Worm (Caenorhabditis elegans) whole organism, L4 larva: Measurements from ENCODE around the gene F18A12.2.
A peak's percentile ranks its signal among the peaks of the same experiment; 100 is the strongest.

Experiments used
- D1046.2 ChIP-seq: fragments of 200-800 bp; sonication (Bioruptor generic); IDR thresholded peaks from 2 replicates; pipeline ENCODE4 v1.3.6; 2022; ENCODE audit warnings: missing genetic modification characterization, missing compliant biosample characterization
- F10B5.3 ChIP-seq: sonication (generic microtip); optimal IDR thresholded peaks from 2 replicates; lab custom pipeline; 2016; ENCODE audit warnings: mild to moderate bottlenecking, missing genetic modification characterization, missing compliant biosample characterization
- F26F4.8 ChIP-seq: fragments of 200-800 bp; sonication (Bioruptor generic); conservative IDR thresholded peaks from 2 replicates; pipeline ENCODE4 v1.3.6; 2022; ENCODE audit warnings: missing genetic modification characterization, missing compliant biosample characterization
- F44E2.7 ChIP-seq: fragments of 200-800 bp; sonication (Bioruptor generic); IDR thresholded peaks from 2 replicates; pipeline ENCODE4 v2.1.2; 2022; ENCODE audit warnings: missing genetic modification characterization, missing compliant biosample characterization
- R02D3.7 ChIP-seq: fragments of 150-350 bp; sonication (generic microtip); optimal IDR thresholded peaks from 3 replicates; lab custom pipeline; 2014; ENCODE audit warnings: missing biosample characterization, missing genetic modification characterization
- T20F7.1 ChIP-seq: fragments of 200-800 bp; sonication (Bioruptor generic); optimal IDR thresholded peaks from 2 replicates; lab custom pipeline; 2018; ENCODE audit warnings: mild to moderate bottlenecking, missing genetic modification characterization, missing compliant biosample characterization
- Y48G9A.11 ChIP-seq: fragments of 200-800 bp; sonication (Bioruptor generic); IDR thresholded peaks from 2 replicates; pipeline ENCODE4 v1.3.6; 2022; ENCODE audit warnings: missing genetic modification reagents, missing genetic modification characterization, missing compliant biosample characterization
- ZK337.2 ChIP-seq: fragments of 200-800 bp; sonication (Bioruptor generic); IDR thresholded peaks from 2 replicates; pipeline ENCODE4 v1.3.6; 2022; ENCODE audit warnings: missing genetic modification reagents, missing genetic modification characterization, missing compliant biosample characterization
- ZK546.5 ChIP-seq, 2 experiments: sonication (generic microtip); optimal IDR thresholded peaks; 2 replicates each; lab custom pipeline; 2017; ENCODE audit warnings: missing biosample characterization in 2 of 2, missing genetic modification characterization in 2 of 2
- aha-1 ChIP-seq: fragments of 150-350 bp; peaks from one replicate; lab custom pipeline; 2014; ENCODE audit warnings: missing biosample characterization, missing genetic modification characterization
- ama-1 ChIP-seq: fragments of 150-350 bp; optimal IDR thresholded peaks from 2 replicates; lab custom pipeline; 2014; ENCODE audit warnings: inconsistent platforms, mixed read lengths
- ceh-28 ChIP-seq: fragments of 150-350 bp; optimal IDR thresholded peaks from 2 replicates; lab custom pipeline; 2014; ENCODE audit warnings: missing biosample characterization, missing genetic modification reagents, missing genetic modification characterization
- ceh-32 ChIP-seq: sonication (generic microtip); optimal IDR thresholded peaks from 2 replicates; lab custom pipeline; 2016; ENCODE audit warnings: mild to moderate bottlenecking, missing genetic modification characterization, missing compliant biosample characterization; ENCODE audit not compliant: poor library complexity
- cey-2 ChIP-seq: sonication (generic microtip); optimal IDR thresholded peaks from 3 replicates; lab custom pipeline; 2017; ENCODE audit warnings: missing genetic modification characterization, mild to moderate bottlenecking, missing compliant biosample characterization, antibody characterized with exemption, borderline replicate concordance; ENCODE audit not compliant: insufficient read depth
- daf-16 ChIP-seq, 3 experiments: sonication (generic microtip); optimal IDR thresholded peaks; 2 replicates each; lab custom pipeline; 2016 to 2017; ENCODE audit warnings: missing genetic modification characterization in 3 of 3, missing genetic modification reagents in 3 of 3, mild to moderate bottlenecking in 2 of 3, missing compliant biosample characterization in 2 of 3, missing biosample characterization in 1 of 3, moderate library complexity in 1 of 3
- daf-8 ChIP-seq: fragments of 200-800 bp; sonication (Bioruptor generic); IDR thresholded peaks from 2 replicates; pipeline ENCODE4 v1.3.6; 2022; ENCODE audit warnings: missing genetic modification characterization, missing compliant biosample characterization
- dmd-8 ChIP-seq: fragments of 200-800 bp; sonication (Bioruptor generic); IDR thresholded peaks from 2 replicates; pipeline ENCODE4 v1.3.6; 2022; ENCODE audit warnings: missing genetic modification characterization, missing compliant biosample characterization
- dmd-9 ChIP-seq: fragments of 200-800 bp; sonication (Bioruptor generic); IDR thresholded peaks from 2 replicates; pipeline ENCODE4 v1.3.6; 2022; ENCODE audit warnings: missing genetic modification reagents, missing genetic modification characterization, missing compliant biosample characterization
- dpl-1 ChIP-seq: fragments of 150-350 bp; optimal IDR thresholded peaks from 2 replicates; lab custom pipeline; 2014; ENCODE audit warnings: missing biosample characterization, missing genetic modification reagents, missing genetic modification characterization
- duxl-1 ChIP-seq: sonication (generic microtip); optimal IDR thresholded peaks from 2 replicates; lab custom pipeline; 2016; ENCODE audit warnings: mild to moderate bottlenecking, missing genetic modification characterization, moderate library complexity, missing compliant biosample characterization; ENCODE audit not compliant: poor library complexity
- fkh-10 ChIP-seq: fragments of 150-350 bp; optimal IDR thresholded peaks from 2 replicates; lab custom pipeline; 2014; ENCODE audit warnings: missing biosample characterization, missing genetic modification reagents, missing genetic modification characterization
- gei-8 ChIP-seq: fragments of 200-800 bp; sonication (Bioruptor generic); optimal IDR thresholded peaks from 2 replicates; lab custom pipeline; 2018; ENCODE audit warnings: mild to moderate bottlenecking, missing genetic modification characterization, missing compliant biosample characterization
- hlh-11 ChIP-seq: fragments of 200-800 bp; sonication (Bioruptor generic); optimal IDR thresholded peaks from 2 replicates; lab custom pipeline; 2018; ENCODE audit warnings: mild to moderate bottlenecking, missing genetic modification characterization, missing compliant biosample characterization
- hmg-1.1 ChIP-seq: fragments of 200-800 bp; sonication (Bioruptor generic); IDR thresholded peaks from 2 replicates; pipeline ENCODE4 v1.3.6; 2022; ENCODE audit warnings: missing genetic modification reagents, missing genetic modification characterization, missing compliant biosample characterization
- lim-7 ChIP-seq: fragments of 200-800 bp; sonication (Bioruptor generic); IDR thresholded peaks from 2 replicates; pipeline ENCODE4 v1.3.6; 2022; ENCODE audit warnings: missing genetic modification characterization, missing compliant biosample characterization
- lin-1 ChIP-seq: fragments of 200-800 bp; sonication (Bioruptor generic); IDR thresholded peaks from 2 replicates; pipeline ENCODE4 v1.3.6; 2022; ENCODE audit warnings: missing genetic modification reagents, missing genetic modification characterization, missing compliant biosample characterization
- lin-15B ChIP-seq: fragments of 150-350 bp; sonication (generic microtip); optimal IDR thresholded peaks from 3 replicates; lab custom pipeline; 2014; ENCODE audit warnings: missing biosample characterization, missing genetic modification characterization
- lin-39 ChIP-seq: fragments of 150-350 bp; optimal IDR thresholded peaks from 2 replicates; lab custom pipeline; 2014; ENCODE audit warnings: missing biosample characterization, missing genetic modification reagents, missing genetic modification characterization
- madf-9 ChIP-seq: fragments of 200-800 bp; sonication (Bioruptor generic); conservative IDR thresholded peaks from 2 replicates; pipeline ENCODE4 v1.3.6; 2022; ENCODE audit warnings: missing genetic modification reagents, missing genetic modification characterization, missing compliant biosample characterization
- mdl-1 ChIP-seq, 2 experiments: fragments of 150-350 bp in 1 of 2; sonication (generic microtip) in 1 of 2; optimal IDR thresholded peaks; 2 replicates each; lab custom pipeline; 2014 to 2017; ENCODE audit warnings: missing biosample characterization in 2 of 2, missing genetic modification characterization in 2 of 2
- mdt-29 ChIP-seq: fragments of 200-800 bp; sonication (Bioruptor generic); IDR thresholded peaks from 2 replicates; pipeline ENCODE4 v1.3.6; 2022; ENCODE audit warnings: missing genetic modification reagents, missing genetic modification characterization, missing compliant biosample characterization
- mep-1 ChIP-seq: fragments of 150-350 bp; sonication (generic microtip); optimal IDR thresholded peaks from 3 replicates; lab custom pipeline; 2014; ENCODE audit warnings: missing biosample characterization, missing genetic modification characterization
- mes-2 ChIP-seq: sonication (generic microtip); optimal IDR thresholded peaks from 2 replicates; lab custom pipeline; 2016; ENCODE audit warnings: missing genotype, mild to moderate bottlenecking, missing genetic modification characterization, missing compliant biosample characterization; ENCODE audit not compliant: poor library complexity, severe bottlenecking
- mxl-3 ChIP-seq: fragments of 200-800 bp; sonication (Bioruptor generic); optimal IDR thresholded peaks from 2 replicates; lab custom pipeline; 2018; ENCODE audit warnings: mild to moderate bottlenecking, missing genetic modification characterization, missing compliant biosample characterization
- nhr-10 ChIP-seq: fragments of 150-350 bp; optimal IDR thresholded peaks from 2 replicates; lab custom pipeline; 2014; ENCODE audit warnings: missing biosample characterization, missing genetic modification characterization
- nhr-102 ChIP-seq: sonication (generic microtip); optimal IDR thresholded peaks from 2 replicates; lab custom pipeline; 2016; ENCODE audit warnings: mild to moderate bottlenecking, missing genetic modification characterization, moderate library complexity, missing compliant biosample characterization
- nhr-11 ChIP-seq: fragments of 150-350 bp; optimal IDR thresholded peaks from 2 replicates; lab custom pipeline; 2014; ENCODE audit warnings: missing biosample characterization, missing genetic modification characterization
- nhr-237 ChIP-seq: sonication (generic microtip); optimal IDR thresholded peaks from 2 replicates; lab custom pipeline; 2017; ENCODE audit warnings: missing biosample characterization, missing genetic modification characterization
- nhr-25 ChIP-seq: sonication (generic microtip); optimal IDR thresholded peaks from 2 replicates; lab custom pipeline; 2017; ENCODE audit warnings: missing genetic modification characterization, mild to moderate bottlenecking, missing compliant biosample characterization, antibody characterized with exemption, moderate library complexity, borderline replicate concordance; ENCODE audit not compliant: insufficient read depth
- nhr-48 ChIP-seq: sonication (generic microtip); optimal IDR thresholded peaks from 2 replicates; lab custom pipeline; 2016; ENCODE audit warnings: mild to moderate bottlenecking, missing genetic modification characterization, missing compliant biosample characterization
- nhr-6 ChIP-seq: fragments of 150-350 bp; optimal IDR thresholded peaks from 2 replicates; lab custom pipeline; 2014; ENCODE audit warnings: missing biosample characterization, missing genetic modification characterization
- nhr-76 ChIP-seq: fragments of 150-350 bp; optimal IDR thresholded peaks from 2 replicates; lab custom pipeline; 2014; ENCODE audit warnings: missing biosample characterization, missing genetic modification characterization
- php-3 ChIP-seq: fragments of 200-800 bp; sonication (Bioruptor generic); IDR thresholded peaks from 2 replicates; pipeline ENCODE4 v1.3.6; 2022; ENCODE audit warnings: missing genetic modification reagents, missing genetic modification characterization, missing compliant biosample characterization
- pqm-1 ChIP-seq: sonication (generic microtip); optimal IDR thresholded peaks from 2 replicates; lab custom pipeline; 2017; ENCODE audit warnings: missing biosample characterization, missing genetic modification characterization
- skn-1 ChIP-seq: fragments of 150-350 bp; optimal IDR thresholded peaks from 2 replicates; lab custom pipeline; 2014; ENCODE audit warnings: missing biosample characterization, missing genetic modification characterization
- snpc-4 ChIP-seq: fragments of 150-350 bp; optimal IDR thresholded peaks from 2 replicates; lab custom pipeline; 2014; ENCODE audit warnings: missing biosample characterization, missing genetic modification characterization
- spr-1 ChIP-seq: sonication (generic microtip); optimal IDR thresholded peaks from 2 replicates; lab custom pipeline; 2016; ENCODE audit warnings: mild to moderate bottlenecking, missing genetic modification characterization, missing compliant biosample characterization
- spr-3 ChIP-seq: fragments of 200-800 bp; sonication (Bioruptor generic); optimal IDR thresholded peaks from 2 replicates; lab custom pipeline; 2018; ENCODE audit warnings: mild to moderate bottlenecking, missing genetic modification characterization, missing compliant biosample characterization
- tra-1 ChIP-seq: fragments of 200-800 bp; sonication (Bioruptor generic); IDR thresholded peaks from 2 replicates; pipeline ENCODE4 v1.3.6; 2022; ENCODE audit warnings: missing genetic modification reagents, missing genetic modification characterization, missing compliant biosample characterization
- unc-130 ChIP-seq: sonication (generic microtip); optimal IDR thresholded peaks from 2 replicates; lab custom pipeline; 2016; ENCODE audit warnings: missing genetic modification reagents, missing genetic modification characterization, missing compliant biosample characterization
- unc-39 ChIP-seq: sonication (generic microtip); optimal IDR thresholded peaks from 2 replicates; lab custom pipeline; 2017; ENCODE audit warnings: missing biosample characterization, missing genetic modification characterization

The F18A12.2 gene

ce11 chrII:3439244-3439698, 24.6 kb downstream of the F18A12.2 start (continued):
- TF ChIP-seq spr-3 (GFP tag; lab: Kevin White, UChicago): peak; percentile 62
- no peak for TF ChIP-seq fkh-10 (GFP tag; lab: Kevin White, UChicago)
- no peak for TF ChIP-seq cey-2 (tag; lab: Kevin White, UChicago)
- no peak for TF ChIP-seq ama-1 (lab: Kevin White, UChicago)
- TF ChIP-seq nhr-237 (tag; lab: Kevin White, UChicago): no peak
- TF ChIP-seq nhr-76: no peak
- peak; percentile 32 for TF ChIP-seq spr-1 (tag; lab: Kevin White, UChicago)
- peak; percentile 77 for TF ChIP-seq php-3
- TF ChIP-seq aha-1 (tag; lab: Kevin White, UChicago): peak; percentile 71
- TF ChIP-seq ZK337.2 (GFP tag; lab: Robert Waterston, UW): no peak
- no peak for TF ChIP-seq nhr-25 (tag; lab: Kevin White, UChicago)
- peak; percentile 63 to 90 for TF ChIP-seq daf-16 (GFP tag; optimal IDR thresholded peaks at IDR 0.05; lab: Kevin White, UChicago)
- peak; percentile 76 for TF ChIP-seq daf-16 (tag; optimal IDR thresholded peaks at IDR 0.05; lab: Kevin White, UChicago)
- TF ChIP-seq dmd-8 (GFP tag; lab: Robert Waterston, UW): peak; percentile 91
- TF ChIP-seq nhr-10 (tag; lab: Kevin White, UChicago): no peak
- no peak for TF ChIP-seq snpc-4 (tag; lab: Kevin White, UChicago)
- no peak for TF ChIP-seq ZK546.5 (tag; optimal IDR thresholded peaks at IDR 0.05; lab: Kevin White, UChicago)
- TF ChIP-seq dpl-1: no peak
- TF ChIP-seq Y48G9A.11: peak; percentile 84
- no peak for TF ChIP-seq skn-1 (tag; lab: Kevin White, UChicago)
- TF ChIP-seq tra-1 (GFP tag; lab: Robert Waterston, UW): peak; percentile 90
- peak; percentile 77; the same call in 1 of the 2 replicates for TF ChIP-seq D1046.2
- peak; percentile 56 for TF ChIP-seq mep-1
- TF ChIP-seq F26F4.8 (GFP tag; lab: Robert Waterston, UW): peak; percentile 81
- TF ChIP-seq mdt-29 (GFP tag; lab: Robert Waterston, UW): peak; percentile 86
- peak; percentile 67 for TF ChIP-seq pqm-1 (tag; lab: Kevin White, UChicago)
- peak; percentile 4 for TF ChIP-seq nhr-48 (tag; lab: Kevin White, UChicago)
- 0 out of 2 replicates have a peak, but pooled peaks have one; percentile 65 for TF ChIP-seq lin-1 (GFP tag; lab: Robert Waterston, UW)
- TF ChIP-seq dmd-9: peak; percentile 78
- no peak for TF ChIP-seq R02D3.7
- peak; percentile 77; the same call in 1 of the 2 replicates for TF ChIP-seq F44E2.7
- TF ChIP-seq nhr-102 (tag; lab: Kevin White, UChicago): peak; percentile 50
- peak; percentile 91 for TF ChIP-seq gei-8 (GFP tag; lab: Kevin White, UChicago)
- TF ChIP-seq ceh-32: no peak
- TF ChIP-seq mes-2: peak; percentile 37
- TF ChIP-seq daf-8 (GFP tag; lab: Robert Waterston, UW): no peak
- no peak for TF ChIP-seq F10B5.3 (tag; lab: Kevin White, UChicago)
- TF ChIP-seq unc-39 (tag; lab: Kevin White, UChicago): no peak
- TF ChIP-seq madf-9 (GFP tag; lab: Robert Waterston, UW): peak; percentile 26; the same call in 1 of the 2 replicates
- TF ChIP-seq mdl-1 (tag; optimal IDR thresholded peaks at IDR 0.05; lab: Kevin White, UChicago): no peak
- peak; percentile 38 for TF ChIP-seq mxl-3 (GFP tag; lab: Kevin White, UChicago)
- TF ChIP-seq hlh-11 (tag; lab: Kevin White, UChicago): peak; percentile 81
- TF ChIP-seq hmg-1.1 (GFP tag; lab: Robert Waterston, UW): peak; percentile 75; the same call in 1 of the 2 replicates
- TF ChIP-seq lin-15B (tag; lab: Kevin White, UChicago): no peak
- TF ChIP-seq unc-130 (GFP tag; lab: Kevin White, UChicago): peak; percentile 60
- no peak for TF ChIP-seq nhr-6 (tag; lab: Kevin White, UChicago)
- TF ChIP-seq lin-39 (tag; lab: Kevin White, UChicago): no peak
- peak; percentile 72; the same call in 1 of the 2 replicates for TF ChIP-seq lim-7
- no peak for TF ChIP-seq ceh-28
- TF ChIP-seq nhr-11: no peak
- peak; percentile 73 for TF ChIP-seq duxl-1
- TF ChIP-seq T20F7.1 (GFP tag; lab: Kevin White, UChicago): no peak
